Worm (Caenorhabditis elegans): ENCODE results near the gene F27E5.7.

The F27E5.7 gene

ce11 chrII:10172436-10172973 lies 49.9 kb downstream of the F27E5.7 start, which contains the start of gene wbp-11:
Gene wbp-11, plus strand, starts transcription at chrII:10172923.
- TF ChIP-seq unc-42 (tag; optimal IDR thresholded peaks at IDR 0.05) (peak; percentile 46), pax-1 (tag; optimal IDR thresholded peaks at IDR 0.05) (no peak)

- TF ChIP-seq ceh-31 (tag; optimal IDR thresholded peaks at IDR 0.05) (peak; percentile 19), T23F11.4 (GFP tag; optimal IDR thresholded peaks at IDR 0.05) (no peak), pha-4 (tag; optimal IDR thresholded peaks at IDR 0.05) (no peak), ceh-18 (tag; optimal IDR thresholded peaks at IDR 0.05) (no peak), elt-2 (tag; optimal IDR thresholded peaks at IDR 0.05) (no peak), ceh-6 (GFP tag; optimal IDR thresholded peaks at IDR 0.05) (no peak), ama-1 (optimal IDR thresholded peaks at IDR 0.05) (peak; percentile 22), dmd-4 (tag; optimal IDR thresholded peaks at IDR 0.05; ENCODE audit: borderline replicate concordance) (no peak), zip-5 (tag; optimal IDR thresholded peaks at IDR 0.05) (no peak), sox-2 (GFP tag; IDR thresholded peaks at IDR 0.05) (no peak), sox-4 (tag; optimal IDR thresholded peaks at IDR 0.05) (no peak), unc-55 (GFP tag; optimal IDR thresholded peaks at IDR 0.05) (peak; percentile 60), ceh-48 (tag; optimal IDR thresholded peaks at IDR 0.05) (peak; percentile 57), eyg-1 (tag; optimal IDR thresholded peaks at IDR 0.05) (no peak), lin-11 (tag; optimal IDR thresholded peaks at IDR 0.05) (no peak), lim-6 (tag; optimal IDR thresholded peaks at IDR 0.05) (no peak)
These were observed 51.8 kb downstream of the F27E5.7 start, which contains the start of gene F33H1.4 for ce11 chrII:10174338-10174737. Gene F33H1.4, plus strand, starts transcription at chrII:10174648.

All from whole organism, late embryonic.